Fruit fly (Drosophila melanogaster) whole organism, embryonic: ENCODE data around the gene Aef1.
A peak's percentile ranks its signal among the peaks of the same experiment; 100 is the strongest.

Experiments
- Ada2b ChIP-seq: fragments of 200-800 bp; sonication (Bioruptor generic); IDR thresholded peaks from 2 replicates; pipeline ENCODE4 v1.3.6; 2022; ENCODE audit warnings: missing biosample characterization, missing genetic modification characterization
- CG1024 ChIP-seq: fragments of 200-800 bp; sonication (Bioruptor generic); IDR thresholded peaks from 2 replicates; pipeline ENCODE4 v1.3.6; 2022; ENCODE audit warnings: missing biosample characterization, missing genetic modification characterization
- CG10366 ChIP-seq: fragments of 200-800 bp; sonication (Bioruptor generic); IDR thresholded peaks from 2 replicates; pipeline ENCODE4 v1.3.6; 2022; ENCODE audit warnings: missing biosample characterization, missing genetic modification characterization
- CG12104 ChIP-seq: fragments of 200-800 bp; sonication (Bioruptor generic); optimal IDR thresholded peaks from 3 replicates; lab custom pipeline; 2016; ENCODE audit warnings: missing biosample characterization, missing genetic modification characterization
- CG12219 ChIP-seq: fragments of 200-800 bp; sonication (Bioruptor generic); optimal IDR thresholded peaks from 3 replicates; lab custom pipeline; 2018; ENCODE audit warnings: missing biosample characterization, mild to moderate bottlenecking, missing genetic modification characterization
- CG12236 ChIP-seq: fragments of 200-800 bp; sonication (Bioruptor generic); optimal IDR thresholded peaks from 2 replicates; lab custom pipeline; 2016; ENCODE audit warnings: missing biosample characterization, missing genetic modification characterization
- CG13424 ChIP-seq: fragments of 200-800 bp; sonication (Bioruptor generic); optimal IDR thresholded peaks from 2 replicates; lab custom pipeline; 2019; ENCODE audit warnings: missing biosample characterization, mild to moderate bottlenecking, missing genetic modification characterization, moderate library complexity
- CG13624 ChIP-seq: fragments of 200-800 bp; sonication (Bioruptor generic); optimal IDR thresholded peaks from 2 replicates; lab custom pipeline; 2016; ENCODE audit warnings: missing biosample characterization, missing genetic modification characterization
- CG15479 ChIP-seq: fragments of 200-800 bp; sonication (Bioruptor generic); optimal IDR thresholded peaks from 3 replicates; lab custom pipeline; 2019; ENCODE audit warnings: missing biosample characterization, mild to moderate bottlenecking, missing genetic modification characterization, moderate library complexity
- CG15601 ChIP-seq: fragments of 200-800 bp; sonication (Bioruptor generic); optimal IDR thresholded peaks from 3 replicates; lab custom pipeline; 2019; ENCODE audit warnings: missing biosample characterization, mild to moderate bottlenecking, missing genetic modification characterization, moderate library complexity
- CG17802 ChIP-seq: fragments of 200-800 bp; sonication (Bioruptor generic); optimal IDR thresholded peaks from 2 replicates; lab custom pipeline; 2018; ENCODE audit warnings: missing biosample characterization, mild to moderate bottlenecking, missing genetic modification characterization, moderate library complexity
- CG31224 ChIP-seq: fragments of 200-800 bp; sonication (Bioruptor generic); IDR thresholded peaks from 2 replicates; pipeline ENCODE4 v1.3.6; 2022; ENCODE audit warnings: missing biosample characterization, missing genetic modification characterization
- CG31441 ChIP-seq: fragments of 200-800 bp; sonication (Bioruptor generic); IDR thresholded peaks from 2 replicates; pipeline ENCODE4 v1.3.6; 2022; ENCODE audit warnings: missing biosample characterization, missing genetic modification characterization
- CG3847 ChIP-seq: fragments of 200-800 bp; sonication (Bioruptor generic); IDR thresholded peaks from 2 replicates; pipeline ENCODE4 v1.3.6; 2022; ENCODE audit warnings: missing biosample characterization, missing genetic modification characterization
- CG42726 ChIP-seq: fragments of 200-800 bp; sonication (Bioruptor generic); IDR thresholded peaks from 2 replicates; pipeline ENCODE4 v1.3.6; 2022; ENCODE audit warnings: missing biosample characterization, missing genetic modification characterization; ENCODE audit not compliant: partially characterized antibody
- CG7839 ChIP-seq: fragments of 200-800 bp; sonication (Bioruptor generic); optimal IDR thresholded peaks from 3 replicates; lab custom pipeline; 2018; ENCODE audit warnings: missing biosample characterization, mild to moderate bottlenecking, missing genetic modification characterization, moderate library complexity
- CG7928 ChIP-seq: fragments of 200-800 bp; sonication (Bioruptor generic); optimal IDR thresholded peaks from 2 replicates; lab custom pipeline; 2017; ENCODE audit warnings: missing biosample characterization, mild to moderate bottlenecking, missing genetic modification characterization
- Camta ChIP-seq: fragments of 200-800 bp; sonication (Bioruptor generic); optimal IDR thresholded peaks from 2 replicates; lab custom pipeline; 2016; ENCODE audit warnings: missing biosample characterization, missing genetic modification characterization
- CrebB ChIP-seq: fragments of 200-800 bp; sonication (Bioruptor generic); optimal IDR thresholded peaks from 3 replicates; lab custom pipeline; 2018; ENCODE audit warnings: missing biosample characterization, mild to moderate bottlenecking, missing genetic modification characterization
- Dp ChIP-seq: fragments of 200-800 bp; sonication (Bioruptor generic); optimal IDR thresholded peaks from 2 replicates; lab custom pipeline; 2018; ENCODE audit warnings: missing biosample characterization, mild to moderate bottlenecking, missing genetic modification characterization, moderate library complexity
- ERR ChIP-seq: fragments of 200-800 bp; sonication (Bioruptor generic); optimal IDR thresholded peaks from 2 replicates; lab custom pipeline; 2016; ENCODE audit warnings: missing biosample characterization, missing genetic modification characterization
- Elba2 ChIP-seq: fragments of 200-800 bp; sonication (Bioruptor generic); optimal IDR thresholded peaks from 3 replicates; lab custom pipeline; 2016; ENCODE audit warnings: missing biosample characterization, missing genetic modification characterization
- Fer1 ChIP-seq: fragments of 200-800 bp; sonication (Bioruptor generic); optimal IDR thresholded peaks from 2 replicates; lab custom pipeline; 2017; ENCODE audit warnings: missing biosample characterization, mild to moderate bottlenecking, missing genetic modification characterization
- Hey ChIP-seq: fragments of 200-800 bp; sonication (Bioruptor generic); optimal IDR thresholded peaks from 3 replicates; lab custom pipeline; 2018; ENCODE audit warnings: missing biosample characterization, mild to moderate bottlenecking, missing genetic modification characterization
- Hr3 ChIP-seq: fragments of 200-800 bp; sonication (Bioruptor generic); optimal IDR thresholded peaks from 3 replicates; lab custom pipeline; 2016; ENCODE audit warnings: missing biosample characterization, missing genetic modification characterization
- Med ChIP-seq: fragments of 200-800 bp; sonication (Bioruptor generic); peaks from one replicate; lab custom pipeline; 2016; ENCODE audit warnings: missing biosample characterization, missing genetic modification characterization, mild to moderate bottlenecking, inconsistent platforms, moderate library complexity
- Rfx ChIP-seq: fragments of 200-800 bp; sonication (Bioruptor generic); IDR thresholded peaks from 2 replicates; pipeline ENCODE4 v1.3.6; 2022; ENCODE audit warnings: missing biosample characterization, missing genetic modification characterization
- Six4 ChIP-seq: fragments of 200-800 bp; sonication (Bioruptor generic); optimal IDR thresholded peaks from 2 replicates; lab custom pipeline; 2016; ENCODE audit warnings: missing biosample characterization, missing genetic modification characterization
- ase ChIP-seq: fragments of 200-800 bp; sonication (Bioruptor generic); IDR thresholded peaks from 3 replicates; pipeline ENCODE4 v1.3.6; 2022; ENCODE audit warnings: missing biosample characterization, missing genetic modification characterization
- bsh ChIP-seq, 2 experiments: fragments of 200-800 bp; sonication (Bioruptor generic); optimal IDR thresholded peaks; 2 replicates each; lab custom pipeline; 2017 to 2018; ENCODE audit warnings: mild to moderate bottlenecking in 2 of 2, missing biosample characterization in 2 of 2, missing genetic modification characterization in 2 of 2, moderate library complexity in 1 of 2
- chinmo ChIP-seq: fragments of 200-800 bp; sonication (Bioruptor generic); IDR thresholded peaks from 4 replicates; pipeline ENCODE4 v1.3.6; 2022; ENCODE audit warnings: missing biosample characterization, missing genetic modification characterization; ENCODE audit not compliant: partially characterized antibody
- chn ChIP-seq: fragments of 200-800 bp; sonication (Bioruptor generic); optimal IDR thresholded peaks from 2 replicates; lab custom pipeline; 2016; ENCODE audit warnings: missing biosample characterization, missing genetic modification characterization
- dimm ChIP-seq: fragments of 200-800 bp; sonication (Bioruptor generic); IDR thresholded peaks from 2 replicates; pipeline ENCODE4 v1.3.6; 2022; ENCODE audit warnings: missing biosample characterization, missing genetic modification characterization
- exex ChIP-seq: fragments of 200-800 bp; sonication (Bioruptor generic); optimal IDR thresholded peaks from 4 replicates; lab custom pipeline; 2018; ENCODE audit warnings: missing biosample characterization, mild to moderate bottlenecking, missing genetic modification characterization, moderate library complexity
- fd3F ChIP-seq: fragments of 200-800 bp; sonication (Bioruptor generic); optimal IDR thresholded peaks from 2 replicates; lab custom pipeline; 2018; ENCODE audit warnings: missing biosample characterization, mild to moderate bottlenecking, missing genetic modification characterization, moderate library complexity
- knrl ChIP-seq: fragments of 200-800 bp; sonication (Bioruptor generic); IDR thresholded peaks from 3 replicates; pipeline ENCODE4 v1.3.6; 2022; ENCODE audit warnings: missing biosample characterization, missing genetic modification characterization; ENCODE audit not compliant: partially characterized antibody
- lmd ChIP-seq: fragments of 200-800 bp; sonication (Bioruptor generic); IDR thresholded peaks from 2 replicates; pipeline ENCODE4 v1.3.6; 2022; ENCODE audit warnings: missing biosample characterization, missing genetic modification characterization
- luna ChIP-seq: fragments of 200-800 bp; sonication (Bioruptor generic); optimal IDR thresholded peaks from 2 replicates; lab custom pipeline; 2016; ENCODE audit warnings: missing biosample characterization, missing genetic modification characterization
- mam ChIP-seq: fragments of 200-800 bp; sonication (Bioruptor generic); optimal IDR thresholded peaks from 3 replicates; lab custom pipeline; 2016; ENCODE audit warnings: missing biosample characterization, missing genetic modification characterization
- nerfin-2 ChIP-seq: fragments of 200-800 bp; sonication (Bioruptor generic); IDR thresholded peaks from 2 replicates; pipeline ENCODE4 v1.3.6; 2022; ENCODE audit warnings: missing biosample characterization, missing genetic modification characterization; ENCODE audit not compliant: partially characterized antibody
- pb ChIP-seq: fragments of 200-800 bp; sonication (Bioruptor generic); optimal IDR thresholded peaks from 3 replicates; lab custom pipeline; 2016; ENCODE audit warnings: missing biosample characterization, missing genetic modification characterization
- peb ChIP-seq: fragments of 200-800 bp; sonication (Bioruptor generic); IDR thresholded peaks from 2 replicates; pipeline ENCODE4 v1.3.6; 2022; ENCODE audit warnings: missing biosample characterization, missing genetic modification characterization
- ranshi ChIP-seq: fragments of 200-800 bp; sonication (Bioruptor generic); IDR thresholded peaks from 2 replicates; pipeline ENCODE4 v1.3.6; 2022; ENCODE audit warnings: missing biosample characterization, missing genetic modification characterization
- sens ChIP-seq: fragments of 200-800 bp; sonication (Bioruptor generic); peaks from one replicate; lab custom pipeline; 2016; ENCODE audit warnings: missing biosample characterization, missing genetic modification characterization
- stwl ChIP-seq: fragments of 200-800 bp; sonication (Bioruptor generic); optimal IDR thresholded peaks from 3 replicates; lab custom pipeline; 2018; ENCODE audit warnings: missing biosample characterization, mild to moderate bottlenecking, missing genetic modification characterization, moderate library complexity
- tap ChIP-seq: fragments of 200-800 bp; optimal IDR thresholded peaks from 3 replicates; lab custom pipeline; 2019; ENCODE audit warnings: missing biosample characterization, mild to moderate bottlenecking, missing genetic modification characterization, moderate library complexity
- trem ChIP-seq: fragments of 200-800 bp; optimal IDR thresholded peaks from 3 replicates; lab custom pipeline; 2019; ENCODE audit warnings: missing biosample characterization, mild to moderate bottlenecking, missing genetic modification characterization, moderate library complexity
- tx ChIP-seq: fragments of 200-800 bp; sonication (Bioruptor generic); optimal IDR thresholded peaks from 2 replicates; lab custom pipeline; 2016; ENCODE audit warnings: missing biosample characterization, missing genetic modification characterization
- yki ChIP-seq: fragments of >200 bp; optimal IDR thresholded peaks from 3 replicates; lab custom pipeline; 2018

Aef1 gene

dm6 chr3L:21416921-21417447, 16.2 kb upstream of the Aef1 start (continued):
- TF ChIP-seq sens (peak; percentile 21), CG12104 (GFP tag; lab: Kevin White, UChicago) (no peak), Hey (tag; lab: Kevin White, UChicago) (no peak), CG7928 (GFP tag; lab: Kevin White, UChicago) (no peak), CG7839 (tag; lab: Kevin White, UChicago) (peak; percentile 4), CG13424 (tag; lab: Kevin White, UChicago) (no peak), stwl (tag; lab: Kevin White, UChicago) (no peak), CG12219 (GFP tag; lab: Kevin White, UChicago) (no peak), Rfx (GFP tag; lab: Robert Waterston, UW) (peak; percentile 11; the same call in 1 of the 2 replicates), Med (GFP tag; lab: Kevin White, UChicago) (peak; percentile 79), ranshi (no peak), ase (GFP tag; lab: Robert Waterston, UW) (no peak), Elba2 (no peak), trem (no peak), mam (GFP tag; lab: Kevin White, UChicago) (peak; percentile 11), CrebB (tag; lab: Kevin White, UChicago) (no peak)

dm6 chr3L:21417884-21418536, 15.2 kb upstream of the Aef1 start:
- TF ChIP-seq tx (GFP tag; lab: Kevin White, UChicago) (no peak), CG1024 (GFP tag; lab: Robert Waterston, UW) (no peak), trem (no peak), CG10366 (peak; percentile 37; the same call in 1 of the 2 replicates), CG15601 (tag; lab: Kevin White, UChicago) (peak; percentile 53), lmd (peak; percentile 51), luna (GFP tag; lab: Kevin White, UChicago) (no peak), peb (GFP tag; lab: Robert Waterston, UW) (no peak), CG31224 (GFP tag; lab: Robert Waterston, UW) (peak; percentile 23; the same call in 1 of the 2 replicates), sens (no peak), nerfin-2 (GFP tag; lab: Robert Waterston, UW) (no peak), bsh (GFP tag; optimal IDR thresholded peaks at IDR 0.05; lab: Kevin White, UChicago) (peak in 1 of 2 experiments; percentile 62), tap (tag; lab: Kevin White, UChicago) (peak; percentile 26), knrl (GFP tag; lab: Robert Waterston, UW) (no peak), dimm (GFP tag; lab: Robert Waterston, UW) (0 out of 2 replicates have a peak, but pooled peaks have one; percentile 12), exex (tag; lab: Kevin White, UChicago) (peak; percentile 16), CG15479 (GFP tag; lab: Kevin White, UChicago) (no peak), Hr3 (peak; percentile 29), CG42726 (GFP tag; lab: Robert Waterston, UW) (no peak), CG17802 (tag; lab: Kevin White, UChicago) (no peak), chinmo (peak; percentile 74; the same call in 2 of the 4 replicates), fd3F (peak; percentile 22), Six4 (GFP tag; lab: Kevin White, UChicago) (peak; percentile 18), Fer1 (GFP tag; lab: Kevin White, UChicago) (no peak), Dp (no peak), ERR (GFP tag; lab: Kevin White, UChicago) (no peak), Camta (GFP tag; lab: Kevin White, UChicago) (peak; percentile 3), yki (lab: Kevin White, UChicago) (no peak), CG31441 (GFP tag; lab: Robert Waterston, UW) (peak; percentile 72), CG3847 (GFP tag; lab: Robert Waterston, UW) (peak; percentile 24; the same call in 1 of the 2 replicates), CG12236 (no peak), chn (GFP tag; lab: Kevin White, UChicago) (no peak), pb (GFP tag; lab: Kevin White, UChicago) (no peak), CG13624 (GFP tag; lab: Kevin White, UChicago) (no peak), Ada2b (0 out of 2 replicates have a peak, but pooled peaks have one; percentile 31)
